Worm (Caenorhabditis elegans) whole organism, young adult: Measurements from ENCODE around the gene Y62H9A.9.

Experiments used
- B0019.2 ChIP-seq: fragments of 200-800 bp; sonication (Bioruptor generic); conservative IDR thresholded peaks from 2 replicates; pipeline ENCODE4 v1.3.6; 2022; ENCODE audit warnings: missing genetic modification reagents, missing genetic modification characterization, missing compliant biosample characterization
- F37B4.10 ChIP-seq: fragments of 200-800 bp; sonication (Bioruptor generic); IDR thresholded peaks from 2 replicates; pipeline ENCODE4 v1.3.6; 2022; ENCODE audit warnings: missing genetic modification characterization, missing compliant biosample characterization
- K11D2.4 ChIP-seq: fragments of 200-800 bp; sonication (Bioruptor generic); IDR thresholded peaks from 2 replicates; pipeline ENCODE4 v1.3.6; 2022; ENCODE audit warnings: missing genetic modification reagents, missing genetic modification characterization, missing compliant biosample characterization
- attf-3 ChIP-seq: fragments of 200-800 bp; sonication (Bioruptor generic); conservative IDR thresholded peaks from 2 replicates; pipeline ENCODE4 v1.3.6; 2022; ENCODE audit warnings: missing genetic modification reagents, missing genetic modification characterization, missing compliant biosample characterization
- ceh-100 ChIP-seq: fragments of 200-800 bp; sonication (Bioruptor generic); IDR thresholded peaks from 2 replicates; pipeline ENCODE4 v1.3.6; 2022; ENCODE audit warnings: missing genetic modification reagents, missing genetic modification characterization, missing compliant biosample characterization
- ceh-58 ChIP-seq: fragments of 200-800 bp; sonication (Bioruptor generic); IDR thresholded peaks from 2 replicates; pipeline ENCODE4 v1.3.6; 2022; ENCODE audit warnings: missing genetic modification characterization, missing compliant biosample characterization
- ets-4 ChIP-seq: fragments of 200-800 bp; sonication (Bioruptor generic); optimal IDR thresholded peaks from 2 replicates; lab custom pipeline; 2018; ENCODE audit warnings: mild to moderate bottlenecking, missing genetic modification characterization, missing compliant biosample characterization
- fkh-3 ChIP-seq: sonication (generic microtip); optimal IDR thresholded peaks from 2 replicates; lab custom pipeline; 2016; ENCODE audit warnings: mild to moderate bottlenecking, missing genetic modification characterization, missing compliant biosample characterization
- hmg-20 ChIP-seq: fragments of 200-800 bp; sonication (Bioruptor generic); IDR thresholded peaks from 2 replicates; pipeline ENCODE4 v1.3.6; 2022; ENCODE audit warnings: missing genetic modification reagents, missing genetic modification characterization, missing compliant biosample characterization
- let-526 ChIP-seq: fragments of 200-800 bp; sonication (Bioruptor generic); IDR thresholded peaks from 2 replicates; pipeline ENCODE4 v1.3.6; 2022; ENCODE audit warnings: missing genetic modification reagents, missing genetic modification characterization, missing compliant biosample characterization
- unc-130 ChIP-seq: sonication (generic microtip); optimal IDR thresholded peaks from 2 replicates; lab custom pipeline; 2016; ENCODE audit warnings: missing genetic modification reagents, missing genetic modification characterization, missing compliant biosample characterization
- unc-62 ChIP-seq: fragments of 150-350 bp; optimal IDR thresholded peaks from 2 replicates; lab custom pipeline; 2014; ENCODE audit warnings: missing biosample characterization, missing genetic modification reagents, missing genetic modification characterization

- TF ChIP-seq K11D2.4 (GFP tag; lab: Robert Waterston, UW) (no peak), F37B4.10 (GFP tag; lab: Robert Waterston, UW) (no peak), ceh-100 (GFP tag; lab: Robert Waterston, UW) (no peak), attf-3 (GFP tag; lab: Robert Waterston, UW) (no peak), B0019.2 (GFP tag; lab: Robert Waterston, UW) (no peak), hmg-20 (GFP tag; lab: Robert Waterston, UW) (no peak), fkh-3 (tag; lab: Kevin White, UChicago) (no peak), unc-130 (no peak), ets-4 (no peak), let-526 (GFP tag; lab: Robert Waterston, UW) (no peak), ceh-58 (GFP tag; lab: Robert Waterston, UW) (no peak), unc-62 (no peak)
Observed at ce11 chrX:11865083-11865482, 32.9 kb downstream of the Y62H9A.9 start, which contains the start of gene F54F7.6.
